Worm (Caenorhabditis elegans) whole organism, L4/young adult: Measurements from ENCODE around the gene clec-222.

ENCODE experiments used
- W03F9.2 ChIP-seq: fragments of 150-350 bp; optimal IDR thresholded peaks from 2 replicates; lab custom pipeline; 2014; ENCODE audit warnings: missing biosample characterization, missing genetic modification characterization
- dao-5 ChIP-seq: sonication (generic microtip); optimal IDR thresholded peaks from 2 replicates; lab custom pipeline; 2016; ENCODE audit warnings: missing genotype, missing genetic modification characterization, moderate library complexity, missing compliant biosample characterization
- him-1 ChIP-seq: sonication (generic microtip); optimal IDR thresholded peaks from 2 replicates; lab custom pipeline; 2016; ENCODE audit warnings: missing genotype, missing genetic modification reagents, missing genetic modification characterization, missing compliant biosample characterization

Gene clec-222

DNA sequence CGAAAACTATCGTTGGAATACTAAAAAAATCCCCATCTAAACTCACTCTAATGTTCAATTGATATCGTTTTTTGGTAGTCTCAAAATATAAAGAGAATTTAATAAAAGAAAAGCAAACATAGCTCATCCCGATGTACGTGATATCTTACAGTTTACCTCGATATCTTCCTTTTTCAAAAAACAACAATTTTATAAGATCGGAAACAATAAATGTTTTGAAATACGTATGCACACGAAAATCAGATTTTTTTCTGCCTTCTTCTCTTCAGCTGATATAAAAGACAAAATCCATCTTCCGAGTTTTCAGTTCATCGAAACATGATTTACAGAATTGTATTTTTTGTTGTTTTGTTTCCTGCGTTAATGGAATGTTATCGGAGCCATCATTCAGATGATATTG lies at the start of gene clec-222:
Gene clec-222, plus strand, starts transcription at position 301 of the 400 bp plus-strand sequence.
- no peak for TF ChIP-seq him-1 (tag; lab: Kevin White, UChicago)
- TF ChIP-seq W03F9.2, result no peak
- TF ChIP-seq dao-5 (tag; lab: Kevin White, UChicago), result no peak

DNA sequence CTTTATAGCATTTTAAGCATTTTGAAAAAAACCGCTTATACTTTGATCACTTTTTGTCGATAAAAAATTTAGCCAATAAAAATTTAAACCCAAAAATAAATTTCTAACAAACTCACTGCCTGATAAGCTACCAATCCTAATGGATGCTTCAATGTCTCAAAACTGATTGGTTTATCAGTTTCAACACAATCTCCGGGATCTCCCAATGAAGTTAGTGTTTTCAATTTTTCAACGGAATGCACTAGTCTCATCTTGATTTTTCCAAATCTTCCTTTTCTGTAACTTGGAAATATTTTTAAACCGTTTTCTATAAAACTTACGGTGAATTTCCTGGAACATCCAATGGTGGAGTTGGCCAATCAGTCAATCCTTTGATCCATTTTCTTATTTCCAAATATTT lies 47.5 kb upstream of the clec-222 start:
- TF ChIP-seq W03F9.2 (no peak), him-1 (tag; lab: Kevin White, UChicago) (no peak), dao-5 (tag; lab: Kevin White, UChicago) (no peak)

DNA sequence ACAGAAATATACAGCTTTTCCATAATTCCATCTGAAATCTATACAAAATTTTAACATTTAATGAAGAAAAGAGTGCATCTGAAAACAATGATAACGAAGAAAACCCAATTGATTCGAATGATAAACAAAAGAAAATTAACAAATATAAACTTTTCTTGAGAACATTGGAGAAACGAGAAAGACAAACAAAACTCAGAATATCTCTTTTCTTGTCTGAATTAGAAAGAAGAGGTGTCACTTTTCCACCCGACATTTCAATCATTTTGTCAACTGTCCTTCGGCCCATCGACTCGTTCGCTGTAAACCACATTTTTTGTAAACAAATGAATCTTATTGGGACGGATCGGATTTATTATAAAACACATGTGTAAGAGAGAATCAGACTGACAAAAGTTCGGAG lies 45.2 kb upstream of the clec-222 start, which contains the start of gene bgal-1:
Gene bgal-1, minus strand, starts transcription at position 38 of the 400 bp plus-strand sequence.
- TF ChIP-seq W03F9.2 (no peak), dao-5 (tag; lab: Kevin White, UChicago) (no peak), him-1 (tag; lab: Kevin White, UChicago) (no peak)

- TF ChIP-seq him-1 (tag; lab: Kevin White, UChicago) (peak; percentile 66), W03F9.2 (peak; percentile 72), dao-5 (tag; lab: Kevin White, UChicago) (no peak)
Observed at ce11 chrV:11228653-11229173, 42.4 kb upstream of the clec-222 start, which contains the start of gene pqn-70. TSS of gene pqn-70 (minus strand) at chrV:11228703.

DNA sequence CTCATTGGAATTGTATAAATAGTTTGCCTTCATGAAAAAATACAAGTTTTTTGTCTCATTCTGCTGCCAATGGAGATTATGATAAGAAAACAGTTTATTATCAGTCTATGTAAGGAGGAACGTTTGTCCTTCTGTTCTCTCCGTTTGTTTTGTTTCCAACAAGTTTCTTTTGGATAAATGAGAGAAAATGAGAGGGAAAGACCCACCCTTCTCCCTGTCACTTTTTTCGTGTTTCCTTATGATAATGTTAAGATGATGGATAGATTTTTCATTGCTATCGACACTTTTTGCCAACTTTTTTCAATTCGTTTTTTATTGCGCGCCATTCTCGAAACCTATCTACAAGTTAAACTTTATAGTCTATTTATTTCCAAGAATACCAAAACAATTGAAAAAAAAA lies 40.0 kb upstream of the clec-222 start:
- TF ChIP-seq him-1 (tag; lab: Kevin White, UChicago) (no peak), W03F9.2 (no peak), dao-5 (tag; lab: Kevin White, UChicago) (no peak)

DNA sequence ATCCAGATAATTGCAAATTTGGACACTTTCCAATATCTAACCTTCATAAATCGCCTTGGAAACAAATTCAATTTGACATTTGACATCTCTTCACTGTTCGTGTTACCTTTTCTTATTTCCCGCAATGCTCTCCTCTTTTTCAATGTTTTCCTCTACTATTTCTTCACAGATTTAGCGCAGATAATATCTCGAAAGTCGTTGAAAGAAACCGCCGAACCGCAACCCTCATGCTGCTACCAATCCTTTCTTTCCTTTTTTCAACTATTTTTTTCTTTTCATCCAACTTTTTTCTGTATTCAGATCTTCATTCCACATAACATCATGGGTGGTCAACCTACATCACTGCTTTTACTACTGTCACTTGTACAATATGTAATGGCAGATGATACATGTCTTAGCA lies 36.8 kb upstream of the clec-222 start, which contains the start of gene T19B10.5:
Gene T19B10.5, plus strand, starts transcription at position 301 of the 400 bp plus-strand sequence.
- TF ChIP-seq W03F9.2 (no peak), dao-5 (tag; lab: Kevin White, UChicago) (no peak), him-1 (tag; lab: Kevin White, UChicago) (no peak)

DNA sequence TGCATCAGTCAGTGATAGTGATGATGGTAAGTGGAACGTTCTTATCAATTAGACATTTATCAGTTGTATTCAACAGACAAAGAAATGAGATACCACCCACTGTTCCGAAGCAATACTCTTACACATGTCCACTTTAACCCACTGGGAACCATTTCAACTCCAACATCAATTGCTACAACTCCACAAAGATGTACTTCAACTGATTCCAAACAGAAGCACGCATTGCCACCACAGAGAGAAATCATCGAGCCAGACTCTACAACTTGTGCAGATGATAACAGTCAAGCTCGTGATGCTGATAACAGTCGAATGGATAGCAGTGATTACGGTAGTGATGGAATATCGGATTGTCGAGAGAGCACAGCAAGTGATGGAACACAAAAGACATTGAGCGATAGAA lies 35.3 kb upstream of the clec-222 start:
- TF ChIP-seq W03F9.2, result no peak
- no peak for TF ChIP-seq him-1 (tag; lab: Kevin White, UChicago)
- no peak for TF ChIP-seq dao-5 (tag; lab: Kevin White, UChicago)

ce11 chrV:11239187-11239725 lies 31.9 kb upstream of the clec-222 start, which contains the start of the genes dvc-1 and ima-1:
TSS of gene dvc-1 (minus strand) at chrV:11239331.
TSS of gene ima-1 (plus strand) at chrV:11239675.
- TF ChIP-seq W03F9.2 (no peak), him-1 (tag; lab: Kevin White, UChicago) (no peak), dao-5 (tag; lab: Kevin White, UChicago) (no peak)

DNA sequence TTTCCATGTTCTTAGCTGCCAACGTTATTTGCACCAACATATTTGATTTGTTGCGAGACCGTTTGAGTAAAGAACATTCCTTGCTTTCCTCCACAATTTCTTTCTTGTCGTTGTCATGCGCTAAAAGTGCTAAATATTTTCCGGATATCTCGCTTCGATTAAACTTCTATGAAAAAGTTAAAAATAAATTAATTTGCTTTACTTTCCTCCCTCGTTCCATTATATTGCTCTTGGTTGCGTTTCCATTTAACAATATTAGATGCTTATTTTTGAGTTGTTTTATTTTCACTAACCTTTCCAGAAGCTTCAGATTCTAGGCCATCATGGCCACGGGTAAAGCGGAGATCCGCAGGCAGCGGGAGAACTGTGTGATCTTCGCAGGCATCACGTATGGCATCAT lies 29.6 kb upstream of the clec-222 start, which contains the start of gene pgap-1:
Gene pgap-1, plus strand, starts transcription at position 301 of the 400 bp plus-strand sequence.
- TF ChIP-seq him-1 (tag; lab: Kevin White, UChicago) (no peak), dao-5 (tag; lab: Kevin White, UChicago) (no peak), W03F9.2 (no peak)

- TF ChIP-seq dao-5 (tag; lab: Kevin White, UChicago) (no peak), him-1 (tag; lab: Kevin White, UChicago) (no peak), W03F9.2 (no peak)
Observed at ce11 chrV:11244539-11244938, 26.6 kb upstream of the clec-222 start, which contains the start of gene mxl-1. TSS of gene mxl-1 (plus strand) at chrV:11244839.

- no peak for TF ChIP-seq him-1 (tag; lab: Kevin White, UChicago)
- TF ChIP-seq W03F9.2, result no peak
- no peak for TF ChIP-seq dao-5 (tag; lab: Kevin White, UChicago)
Observed at ce11 chrV:11245029-11245428, 26.1 kb upstream of the clec-222 start.

DNA sequence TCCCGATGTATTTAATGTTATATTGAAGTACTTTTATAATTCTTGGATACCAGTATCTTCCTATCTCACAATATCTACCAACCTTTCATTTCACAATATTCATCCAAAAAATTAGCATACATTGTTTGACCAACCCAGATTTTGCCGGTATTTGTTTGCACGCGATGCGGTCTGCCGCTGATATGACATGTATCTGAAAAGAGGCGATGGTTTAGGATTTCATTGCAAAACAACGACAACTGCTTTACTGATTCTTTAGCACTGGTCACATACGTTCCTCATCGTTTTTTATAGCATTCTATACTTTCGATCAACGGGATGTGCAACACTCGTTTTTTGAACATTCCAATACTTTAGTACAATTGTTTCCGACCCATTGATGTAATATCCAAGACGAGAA lies 23.3 kb upstream of the clec-222 start, which contains the start of gene mam-4:
Gene mam-4, plus strand, starts transcription at position 301 of the 400 bp plus-strand sequence.
- TF ChIP-seq him-1 (tag; lab: Kevin White, UChicago) (no peak), W03F9.2 (no peak), dao-5 (tag; lab: Kevin White, UChicago) (no peak)

DNA sequence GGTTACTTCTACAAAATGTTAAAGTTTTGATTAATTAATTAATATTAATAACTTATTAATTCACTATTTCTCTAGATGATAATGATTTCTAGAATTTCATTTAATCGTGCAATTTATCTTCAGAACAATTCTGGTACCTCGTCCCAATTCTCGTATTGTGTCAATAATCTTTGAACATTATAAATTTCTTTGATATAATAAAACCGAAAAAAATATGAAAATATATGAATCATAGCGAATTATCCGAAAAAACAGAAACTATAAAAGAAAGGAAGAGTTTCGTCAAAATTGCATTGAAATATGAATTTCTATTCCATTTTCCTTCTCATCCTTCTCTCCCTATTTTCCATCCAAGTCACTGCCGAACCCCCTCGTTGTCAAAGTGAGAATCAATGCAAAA lies 20.4 kb upstream of the clec-222 start, which contains the start of gene T19B10.12:
Gene T19B10.12, plus strand, starts transcription at position 301 of the 400 bp plus-strand sequence.
- TF ChIP-seq W03F9.2 (no peak), dao-5 (tag; lab: Kevin White, UChicago) (no peak), him-1 (tag; lab: Kevin White, UChicago) (no peak)

DNA sequence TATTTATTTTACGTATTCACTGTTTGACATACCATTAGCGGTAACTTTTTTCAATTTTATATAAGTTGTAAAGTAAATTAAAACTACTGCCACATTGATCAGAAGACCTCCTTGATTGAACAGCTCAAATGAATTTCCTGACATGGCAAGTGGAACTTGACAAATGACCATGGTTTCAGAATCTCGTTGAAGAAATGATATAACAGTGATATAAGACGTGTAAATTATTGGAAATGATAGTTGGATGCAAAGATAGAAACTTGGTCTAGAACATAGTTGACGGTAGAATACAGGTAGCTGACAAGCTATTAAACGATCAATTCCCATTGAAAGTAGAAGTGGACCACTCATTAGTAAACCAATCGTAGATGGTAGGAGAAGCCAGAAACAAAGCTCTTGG lies 19.4 kb upstream of the clec-222 start:
- no peak for TF ChIP-seq him-1 (tag; lab: Kevin White, UChicago)
- no peak for TF ChIP-seq W03F9.2
- TF ChIP-seq dao-5 (tag; lab: Kevin White, UChicago), result no peak
